Worm (Caenorhabditis elegans) whole organism, L4/young adult: ENCODE measurements around the gene F46H6.5.

Source experiments
- W03F9.2 ChIP-seq: fragments of 150-350 bp; optimal IDR thresholded peaks from 2 replicates; lab custom pipeline; 2014; ENCODE audit warnings: missing biosample characterization, missing genetic modification characterization
- dao-5 ChIP-seq: sonication (generic microtip); optimal IDR thresholded peaks from 2 replicates; lab custom pipeline; 2016; ENCODE audit warnings: missing genotype, missing genetic modification characterization, moderate library complexity, missing compliant biosample characterization
- him-1 ChIP-seq: sonication (generic microtip); optimal IDR thresholded peaks from 2 replicates; lab custom pipeline; 2016; ENCODE audit warnings: missing genotype, missing genetic modification reagents, missing genetic modification characterization, missing compliant biosample characterization

DNA sequence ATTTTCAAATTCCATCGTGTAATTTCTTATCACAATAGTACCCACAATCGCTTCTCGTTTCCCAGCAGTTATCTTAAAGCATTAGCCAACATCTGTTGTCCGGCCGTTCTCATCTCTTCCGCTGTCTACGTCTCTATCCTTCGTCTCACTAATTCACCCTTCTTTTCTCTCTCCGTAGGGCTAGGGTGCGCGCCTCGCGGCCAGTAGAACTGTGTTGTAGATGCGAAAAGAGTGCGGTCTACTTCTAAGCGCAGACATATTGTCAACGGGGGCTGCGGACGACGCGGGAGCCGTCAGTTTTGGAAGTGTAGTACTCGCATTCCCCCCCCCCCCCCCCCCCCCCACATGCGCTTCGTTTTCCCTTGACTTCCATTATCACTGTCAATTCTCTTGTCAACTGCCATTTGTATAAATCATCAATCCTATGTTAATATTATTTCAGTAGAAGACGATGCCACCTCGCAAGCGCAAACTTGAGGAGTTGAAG, 21.7 kb upstream of the F46H6.5 start, which contains the start of gene spr-3:
- TF ChIP-seq W03F9.2 (tag; lab: Kevin White, UChicago) (no peak), him-1 (no peak), dao-5 (tag; lab: Kevin White, UChicago) (no peak)
